Fruit fly (Drosophila melanogaster) whole organism, adult: ENCODE data around the gene CG17145.

Experiments
- CG5204 ChIP-seq: fragments of 200-800 bp; sonication (Bioruptor generic); optimal IDR thresholded peaks from 2 replicates; lab custom pipeline; 2016; ENCODE audit warnings: missing biosample characterization, missing genetic modification characterization
- tj ChIP-seq: fragments of 200-800 bp; sonication (Bioruptor generic); optimal IDR thresholded peaks from 3 replicates; lab custom pipeline; 2017; ENCODE audit warnings: missing biosample characterization, mild to moderate bottlenecking, missing genetic modification characterization, moderate library complexity

dm6 chr3L:20241987-20242982 is 20.7 kb downstream of the CG17145 start:
- TF ChIP-seq CG5204 (GFP tag; lab: Kevin White, UChicago) (peak; percentile 52), tj (peak; percentile 34)
